Fruit fly (Drosophila melanogaster) whole organism, adult: ENCODE results near the gene Hrb87F.
A peak's percentile ranks its signal among the peaks of the same experiment; 100 is the strongest.

Experiments used
- CG11617 ChIP-seq: fragments of 200-800 bp; sonication (Bioruptor generic); optimal IDR thresholded peaks from 2 replicates; lab custom pipeline; 2017; ENCODE audit warnings: mild to moderate bottlenecking, missing biosample characterization, missing genetic modification reagents, missing genetic modification characterization
- CG12768 ChIP-seq: fragments of 200-800 bp; sonication (Bioruptor generic); optimal IDR thresholded peaks from 2 replicates; lab custom pipeline; 2017; ENCODE audit warnings: missing biosample characterization, missing genetic modification characterization, mild to moderate bottlenecking, moderate library complexity, missing genetic modification reagents
- CG14711 ChIP-seq: fragments of 200-800 bp; sonication (Bioruptor generic); optimal IDR thresholded peaks from 2 replicates; lab custom pipeline; 2018; ENCODE audit warnings: missing biosample characterization, mild to moderate bottlenecking, missing genetic modification characterization, moderate library complexity
- CG1620 ChIP-seq: fragments of 200-800 bp; sonication (Bioruptor generic); optimal IDR thresholded peaks from 2 replicates; lab custom pipeline; 2016; ENCODE audit warnings: missing biosample characterization, missing genetic modification characterization
- CG33017 ChIP-seq: fragments of 200-800 bp; sonication (Bioruptor generic); optimal IDR thresholded peaks from 2 replicates; lab custom pipeline; 2018; ENCODE audit warnings: missing biosample characterization, mild to moderate bottlenecking, missing genetic modification characterization, moderate library complexity
- CG5204 ChIP-seq: fragments of 200-800 bp; sonication (Bioruptor generic); optimal IDR thresholded peaks from 2 replicates; lab custom pipeline; 2016; ENCODE audit warnings: missing biosample characterization, missing genetic modification characterization
- CG7045 ChIP-seq: fragments of 200-800 bp; sonication (Bioruptor generic); optimal IDR thresholded peaks from 2 replicates; lab custom pipeline; 2017; ENCODE audit warnings: missing biosample characterization, mild to moderate bottlenecking, missing genetic modification characterization
- CG7101 ChIP-seq: fragments of 200-800 bp; sonication (Bioruptor generic); optimal IDR thresholded peaks from 2 replicates; lab custom pipeline; 2018; ENCODE audit warnings: missing biosample characterization, mild to moderate bottlenecking, missing genetic modification characterization, moderate library complexity
- Clk ChIP-seq: fragments of 200-800 bp; sonication (Bioruptor generic); optimal IDR thresholded peaks from 2 replicates; lab custom pipeline; 2017; ENCODE audit warnings: missing biosample characterization, missing genetic modification characterization
- Crg-1 ChIP-seq: fragments of 200-800 bp; sonication (Bioruptor generic); optimal IDR thresholded peaks from 2 replicates; lab custom pipeline; 2016; ENCODE audit warnings: missing biosample characterization, missing genetic modification characterization
- Hr96 ChIP-seq: fragments of 200-800 bp; sonication (Bioruptor generic); optimal IDR thresholded peaks from 2 replicates; lab custom pipeline; 2016; ENCODE audit warnings: missing biosample characterization, missing genetic modification characterization
- Mnt ChIP-seq: fragments of 200-800 bp; sonication (Bioruptor generic); optimal IDR thresholded peaks from 2 replicates; lab custom pipeline; 2016; ENCODE audit warnings: missing biosample characterization, mild to moderate bottlenecking, missing genetic modification characterization
- bab1 ChIP-seq: fragments of 200-800 bp; sonication (Bioruptor generic); optimal IDR thresholded peaks from 3 replicates; lab custom pipeline; 2019; ENCODE audit warnings: missing biosample characterization, mild to moderate bottlenecking, missing genetic modification characterization, moderate library complexity
- cic ChIP-seq: fragments of 200-800 bp; sonication (Bioruptor generic); optimal IDR thresholded peaks from 2 replicates; lab custom pipeline; 2017; ENCODE audit warnings: missing biosample characterization, mild to moderate bottlenecking, missing genetic modification characterization, moderate library complexity
- cnc ChIP-seq, 2 experiments: fragments of >200 bp; optimal IDR thresholded peaks; 2 replicates each; lab custom pipeline; 2017
- kay ChIP-seq: fragments of 200-800 bp; sonication (Bioruptor generic); peaks from one replicate; lab custom pipeline; 2016; ENCODE audit warnings: missing biosample characterization, missing genetic modification characterization, borderline replicate concordance
- ovo ChIP-seq: fragments of 200-800 bp; sonication (Bioruptor generic); optimal IDR thresholded peaks from 2 replicates; lab custom pipeline; 2016; ENCODE audit warnings: missing biosample characterization, missing genetic modification characterization
- pad ChIP-seq: fragments of 200-800 bp; sonication (Bioruptor generic); optimal IDR thresholded peaks from 3 replicates; lab custom pipeline; 2017; ENCODE audit warnings: missing biosample characterization, missing genetic modification characterization, mild to moderate bottlenecking, moderate library complexity, missing genetic modification reagents
- tj ChIP-seq: fragments of 200-800 bp; sonication (Bioruptor generic); optimal IDR thresholded peaks from 3 replicates; lab custom pipeline; 2017; ENCODE audit warnings: missing biosample characterization, mild to moderate bottlenecking, missing genetic modification characterization, moderate library complexity
- toe ChIP-seq: fragments of 200-800 bp; sonication (Bioruptor generic); optimal IDR thresholded peaks from 2 replicates; lab custom pipeline; 2016; ENCODE audit warnings: missing biosample characterization, missing genetic modification characterization

Gene Hrb87F

DNA sequence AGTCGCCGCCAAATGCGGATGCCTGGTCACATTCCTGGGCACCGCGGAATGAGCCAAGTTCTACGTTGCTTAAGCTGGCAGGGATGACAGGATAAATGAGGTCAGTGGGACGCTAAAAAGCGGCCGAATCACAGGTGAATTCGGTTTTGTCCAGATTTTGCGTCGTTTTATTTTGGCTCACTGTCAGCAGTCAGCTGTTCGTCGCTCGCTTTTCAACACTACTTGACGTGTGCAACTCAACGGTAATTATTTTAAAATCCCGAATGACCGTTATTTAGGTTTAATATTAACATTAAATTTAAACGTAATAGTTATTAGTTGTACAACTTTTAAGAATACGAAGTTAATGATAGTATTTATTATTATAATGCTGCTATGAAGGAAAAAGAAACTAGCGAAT is 39.0 kb upstream of the Hrb87F start:
- peak; percentile 9 for TF ChIP-seq tj (GFP tag; lab: Kevin White, UChicago)
- TF ChIP-seq CG7101 (tag; lab: Kevin White, UChicago) = no peak
- TF ChIP-seq bab1 = peak; percentile 39

DNA sequence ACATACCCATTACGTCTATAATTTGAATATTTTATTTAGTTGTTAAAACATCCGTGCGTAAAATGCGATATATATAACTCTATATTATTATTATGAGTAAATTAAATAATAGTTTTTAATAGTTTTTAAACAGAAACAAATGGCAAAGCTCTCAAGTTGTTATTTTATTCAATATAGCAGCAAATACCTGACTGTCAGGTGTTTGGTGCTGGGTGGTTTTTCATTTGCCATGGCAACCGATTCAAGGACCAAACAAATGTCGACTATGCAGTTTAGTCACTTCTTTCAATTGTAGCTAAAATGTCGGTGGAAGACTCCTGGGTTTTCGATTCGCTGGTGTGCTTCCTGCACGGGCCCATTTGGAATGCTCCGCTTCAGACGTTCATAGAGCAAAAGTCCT is 33.4 kb upstream of the Hrb87F start, which contains the start of gene CG14367:
Gene CG14367, plus strand, starts transcription at position 301 of the 400 bp plus-strand sequence.
- TF ChIP-seq Clk (GFP tag; lab: Kevin White, UChicago) = no peak
- TF ChIP-seq Mnt (GFP tag; lab: Kevin White, UChicago) = no peak
- TF ChIP-seq CG33017 (tag; lab: Kevin White, UChicago) = no peak
- no peak for TF ChIP-seq tj (GFP tag; lab: Kevin White, UChicago)
- no peak for TF ChIP-seq CG7045 (GFP tag; lab: Kevin White, UChicago)
- no peak for TF ChIP-seq ovo

DNA sequence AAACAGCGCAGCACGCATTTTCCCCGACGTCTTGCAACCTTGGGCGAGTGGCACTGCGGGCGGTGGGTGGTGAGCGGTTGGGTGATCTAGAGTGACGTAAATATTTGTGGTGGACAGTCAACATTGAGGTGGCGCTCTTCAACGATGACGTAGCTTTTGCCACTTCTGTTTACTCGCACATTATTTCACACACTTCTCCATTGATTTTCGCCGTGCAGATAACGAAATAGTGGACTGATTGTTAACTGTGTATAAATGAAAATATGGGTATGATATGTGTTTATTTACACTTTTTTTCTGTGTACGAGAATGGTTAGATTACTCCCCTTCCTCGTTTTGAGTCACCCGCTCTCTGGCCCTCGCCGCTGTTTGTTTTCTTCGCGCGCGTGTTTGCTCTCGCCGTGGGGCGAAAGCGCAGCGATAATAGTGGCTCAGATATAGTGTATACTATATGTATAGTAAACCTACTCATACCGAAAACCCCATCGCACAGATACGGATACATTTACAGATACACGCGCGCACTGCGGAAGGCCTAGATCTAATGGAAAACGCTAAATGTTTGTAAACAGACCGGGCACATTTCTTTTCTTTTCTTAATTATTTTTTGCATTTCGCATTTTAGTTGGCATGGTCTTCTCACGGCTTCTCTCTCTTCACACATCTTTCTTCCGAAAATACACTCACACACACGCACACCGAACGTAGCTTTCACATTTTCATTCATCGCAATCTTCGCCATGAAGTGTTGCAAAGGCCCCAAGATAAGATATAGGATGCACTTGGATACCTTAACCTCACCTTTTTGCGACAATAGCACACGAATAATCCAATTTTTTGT is 26.3 kb upstream of the Hrb87F start, which contains the start of gene omd:
Gene omd, minus strand, starts transcription at position 840 of the 841 bp plus-strand sequence.
- TF ChIP-seq Clk (GFP tag; lab: Kevin White, UChicago) = peak; percentile 30
- TF ChIP-seq tj (GFP tag; lab: Kevin White, UChicago) = no peak
- TF ChIP-seq CG33017 (tag; lab: Kevin White, UChicago) = peak; percentile 64
- peak; percentile 32 for TF ChIP-seq Crg-1 (GFP tag; lab: Kevin White, UChicago)
- TF ChIP-seq Hr96 = peak; percentile 57
- peak; percentile 99 for TF ChIP-seq kay (GFP tag; lab: Kevin White, UChicago)
- TF ChIP-seq ovo = peak; percentile 70
- TF ChIP-seq CG7045 (GFP tag; lab: Kevin White, UChicago) = peak; percentile 77
- TF ChIP-seq cic = peak; percentile 100
- peak; percentile 52 for TF ChIP-seq pad (GFP tag; lab: Kevin White, UChicago)
- no peak for TF ChIP-seq CG5204 (GFP tag; lab: Kevin White, UChicago)
- no peak for TF ChIP-seq cnc (optimal IDR thresholded peaks at IDR 0.05; lab: Kevin White, UChicago)
- TF ChIP-seq toe (GFP tag; lab: Kevin White, UChicago) = peak; percentile 25
- peak; percentile 76 for TF ChIP-seq CG7101 (tag; lab: Kevin White, UChicago)
- peak; percentile 8 for TF ChIP-seq CG1620 (GFP tag; lab: Kevin White, UChicago)
- no peak for TF ChIP-seq bab1
- peak; percentile 65 for TF ChIP-seq CG11617 (GFP tag; lab: Kevin White, UChicago)
- peak; percentile 92 for TF ChIP-seq Mnt (GFP tag; lab: Kevin White, UChicago)
- TF ChIP-seq CG14711 (tag; lab: Kevin White, UChicago) = no peak
- peak; percentile 84 for TF ChIP-seq CG12768 (GFP tag; lab: Kevin White, UChicago)

DNA sequence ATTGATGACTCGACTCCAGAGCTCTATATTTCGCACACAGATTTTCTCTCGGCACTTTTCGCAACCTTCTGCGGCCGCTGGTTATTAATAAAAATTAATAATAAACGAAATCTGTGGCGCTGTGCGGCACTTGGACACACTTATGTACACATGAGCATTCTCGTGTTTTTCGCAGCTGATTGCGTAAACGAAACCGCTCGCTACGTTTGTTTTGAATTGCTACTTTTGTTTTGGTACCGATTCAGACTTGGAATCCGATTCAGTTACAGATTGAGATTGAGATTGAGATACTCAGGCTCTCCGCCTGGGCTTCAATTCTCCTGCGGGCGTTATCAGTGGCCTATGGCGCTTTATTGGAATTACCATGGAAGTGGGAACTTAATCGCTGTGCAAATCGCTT is 25.6 kb upstream of the Hrb87F start:
- TF ChIP-seq tj (GFP tag; lab: Kevin White, UChicago) (peak; percentile 76), ovo (no peak), CG14711 (tag; lab: Kevin White, UChicago) (no peak)

DNA sequence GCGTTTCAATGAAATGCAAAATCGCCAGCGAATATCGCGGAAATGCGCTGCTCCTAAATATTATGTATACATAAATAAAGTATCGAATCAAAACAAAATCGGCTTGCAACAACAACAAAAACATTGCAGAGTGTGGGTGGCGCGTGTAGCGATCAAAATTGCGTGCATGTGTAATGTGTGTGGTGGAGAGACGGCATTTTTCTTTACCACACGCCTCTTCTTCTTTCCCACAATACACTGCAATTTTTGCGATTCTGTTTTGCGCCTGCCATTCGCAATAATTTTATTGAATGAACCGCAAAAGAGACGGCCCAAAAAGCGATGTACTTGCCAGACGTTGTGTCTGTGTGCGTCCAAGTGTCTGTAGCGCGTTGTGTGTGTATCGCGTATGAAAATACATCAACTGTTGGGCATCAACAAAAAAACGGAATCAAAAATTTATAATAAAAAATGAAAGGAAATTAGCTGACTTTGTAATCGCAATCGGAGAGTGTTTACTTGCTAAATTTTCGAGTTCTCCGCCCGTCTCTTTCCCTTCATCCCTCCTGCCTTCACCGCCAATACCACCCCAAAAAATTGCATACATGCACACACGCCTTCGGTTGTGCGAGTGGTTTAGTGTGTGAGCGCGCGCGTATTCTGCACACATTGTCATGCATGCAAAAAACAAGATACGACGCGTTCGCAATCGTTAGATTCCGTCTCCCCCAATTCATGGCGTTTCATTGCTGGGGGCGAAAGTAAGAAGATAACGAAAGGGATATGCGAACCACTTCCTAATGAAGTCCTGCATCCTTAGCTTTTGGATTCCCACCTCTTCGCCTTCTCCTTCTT is 24.5 kb upstream of the Hrb87F start:
- peak; percentile 94 for TF ChIP-seq tj (GFP tag; lab: Kevin White, UChicago)
- TF ChIP-seq CG11617 (GFP tag; lab: Kevin White, UChicago) = no peak
- TF ChIP-seq cic = peak; percentile 81
- TF ChIP-seq pad (GFP tag; lab: Kevin White, UChicago) = peak; percentile 18
- peak; percentile 54 for TF ChIP-seq Mnt (GFP tag; lab: Kevin White, UChicago)
- TF ChIP-seq Hr96 = no peak
- peak; percentile 23 for TF ChIP-seq CG12768 (GFP tag; lab: Kevin White, UChicago)

DNA sequence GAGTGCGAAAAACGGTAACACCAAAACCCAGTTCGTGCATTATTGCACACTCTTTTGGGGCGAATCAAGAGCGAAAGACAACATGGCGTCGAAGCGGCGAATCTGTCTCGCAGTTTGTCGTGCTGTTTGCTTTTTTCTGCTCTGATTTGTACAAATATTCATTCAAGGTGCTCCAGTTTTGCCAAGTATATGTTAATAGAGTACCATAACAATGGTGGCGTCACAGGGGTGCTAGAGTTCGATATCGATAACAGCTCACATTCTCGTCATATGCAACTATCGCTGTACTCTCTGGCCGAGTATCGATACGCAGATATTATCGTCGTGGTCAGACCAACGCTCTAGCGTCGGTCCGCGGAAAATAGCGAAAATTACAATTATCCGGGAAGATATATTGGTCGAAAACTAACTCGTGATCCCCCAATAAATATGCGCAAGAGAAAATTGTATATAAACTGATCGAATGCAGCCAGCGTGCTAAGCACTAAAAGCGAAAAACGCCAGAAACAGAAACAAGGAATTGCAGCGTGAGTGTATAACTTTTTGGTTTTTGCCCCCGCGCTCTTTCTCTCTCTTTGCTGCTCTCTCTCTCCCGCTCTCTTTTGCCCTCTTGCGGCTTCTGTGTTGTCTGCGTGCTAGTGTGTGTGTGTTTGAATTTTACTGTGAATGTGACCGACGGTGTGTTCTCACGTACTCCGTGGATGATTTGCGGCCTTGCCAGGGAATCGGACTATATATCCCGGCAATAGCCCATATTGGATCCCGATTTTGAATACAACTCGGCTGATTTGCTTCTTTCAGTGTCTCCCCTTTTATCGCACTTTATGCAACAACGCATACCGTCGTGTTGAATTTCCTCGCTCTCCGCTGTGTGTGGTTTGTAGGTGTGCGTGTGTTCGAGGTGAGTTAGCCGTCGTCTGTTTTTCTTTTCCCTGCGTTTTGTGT is 23.6 kb upstream of the Hrb87F start, which contains the start of gene flfl:
Gene flfl, plus strand, starts transcription at position 298 of the 945 bp plus-strand sequence.
- TF ChIP-seq CG7045 (GFP tag; lab: Kevin White, UChicago) (no peak), ovo (peak; percentile 65), CG33017 (tag; lab: Kevin White, UChicago) (peak; percentile 14), CG7101 (tag; lab: Kevin White, UChicago) (peak; percentile 20), CG1620 (GFP tag; lab: Kevin White, UChicago) (no peak), Hr96 (peak; percentile 43), pad (GFP tag; lab: Kevin White, UChicago) (peak; percentile 30), Crg-1 (GFP tag; lab: Kevin White, UChicago) (peak; percentile 58), cnc (optimal IDR thresholded peaks at IDR 0.05; lab: Kevin White, UChicago) (no peak), tj (GFP tag; lab: Kevin White, UChicago) (peak; percentile 16), CG14711 (tag; lab: Kevin White, UChicago) (no peak), toe (GFP tag; lab: Kevin White, UChicago) (peak; percentile 56), Mnt (GFP tag; lab: Kevin White, UChicago) (no peak), Clk (GFP tag; lab: Kevin White, UChicago) (peak; percentile 5), CG11617 (GFP tag; lab: Kevin White, UChicago) (peak; percentile 34), cic (no peak), CG5204 (GFP tag; lab: Kevin White, UChicago) (peak; percentile 56), bab1 (peak; percentile 41), CG12768 (GFP tag; lab: Kevin White, UChicago) (peak; percentile 39), kay (GFP tag; lab: Kevin White, UChicago) (no peak)
